Fruit fly (Drosophila melanogaster): ENCODE measurements around the gene DopEcR.

dm6 chr3L:4417068-4417467 is 36.9 kb upstream of the DopEcR start:
- TF ChIP-seq ttk (optimal IDR thresholded peaks at IDR 0.05) (no peak), psq (optimal IDR thresholded peaks at IDR 0.05) (no peak), Sin3A (optimal IDR thresholded peaks at IDR 0.05) (no peak), insv (optimal IDR thresholded peaks at IDR 0.05) (no peak), Myc (optimal IDR thresholded peaks at IDR 0.05) (no peak)

All from Kc167 (cell line).